Worm (Caenorhabditis elegans) whole organism, young adult: ENCODE data around the gene nhr-214.

ENCODE experiments used
- F49E8.2 ChIP-seq: sonication (generic microtip); optimal IDR thresholded peaks from 3 replicates; lab custom pipeline; 2017; ENCODE audit warnings: missing genetic modification characterization, mild to moderate bottlenecking, missing compliant biosample characterization, antibody characterized with exemption, moderate library complexity; ENCODE audit not compliant: insufficient read depth
- Y56A3A.18 ChIP-seq: fragments of 200-800 bp; sonication (Bioruptor generic); IDR thresholded peaks from 2 replicates; pipeline ENCODE4 v1.3.6; 2022; ENCODE audit warnings: missing genetic modification reagents, missing genetic modification characterization, missing compliant biosample characterization
- Y67H2A.10 ChIP-seq: fragments of 200-800 bp; sonication (Bioruptor generic); conservative IDR thresholded peaks from 2 replicates; pipeline ENCODE4 v1.3.6; 2022; ENCODE audit warnings: missing genetic modification reagents, missing genetic modification characterization, missing compliant biosample characterization
- ama-1 ChIP-seq, 3 experiments: fragments of 150-350 bp in 1 of 3; sonication (generic microtip) in 2 of 3; optimal IDR thresholded peaks; 2 replicates each; lab custom pipeline; 2014 to 2018; ENCODE audit warnings: missing biosample characterization in 2 of 3, missing genetic modification characterization in 2 of 3, missing genetic modification reagents in 2 of 3
- bed-2 ChIP-seq: fragments of 200-800 bp; sonication (Bioruptor generic); IDR thresholded peaks from 2 replicates; pipeline ENCODE4 v1.3.6; 2022; ENCODE audit warnings: missing genetic modification reagents, missing genetic modification characterization, missing compliant biosample characterization
- ceh-91 ChIP-seq: fragments of 200-800 bp; sonication (Bioruptor generic); IDR thresholded peaks from 2 replicates; pipeline ENCODE4 v1.3.6; 2022; ENCODE audit warnings: missing genetic modification reagents, missing genetic modification characterization, missing compliant biosample characterization
- lir-1 ChIP-seq: fragments of 200-800 bp; sonication (Bioruptor generic); conservative IDR thresholded peaks from 2 replicates; pipeline ENCODE4 v1.3.6; 2022; ENCODE audit warnings: missing genetic modification reagents, missing genetic modification characterization, missing compliant biosample characterization
- madf-8 ChIP-seq: fragments of 200-800 bp; sonication (Bioruptor generic); conservative IDR thresholded peaks from 2 replicates; pipeline ENCODE4 v1.3.6; 2022; ENCODE audit warnings: missing genetic modification reagents, missing genetic modification characterization, missing compliant biosample characterization
- nhr-179 ChIP-seq: sonication (generic microtip); optimal IDR thresholded peaks from 2 replicates; lab custom pipeline; 2016; ENCODE audit warnings: mild to moderate bottlenecking, missing genetic modification characterization, missing compliant biosample characterization
- nhr-90 ChIP-seq: sonication (generic microtip); optimal IDR thresholded peaks from 2 replicates; lab custom pipeline; 2016; ENCODE audit warnings: missing genotype, mild to moderate bottlenecking, missing genetic modification characterization, missing compliant biosample characterization
- pha-4 ChIP-seq: fragments of 150-350 bp; sonication (generic microtip); optimal IDR thresholded peaks from 2 replicates; lab custom pipeline; 2014; ENCODE audit warnings: missing biosample characterization, missing genetic modification reagents, missing genetic modification characterization
- unc-62 ChIP-seq: fragments of 150-350 bp; optimal IDR thresholded peaks from 2 replicates; lab custom pipeline; 2014; ENCODE audit warnings: missing biosample characterization, missing genetic modification reagents, missing genetic modification characterization
- zim-3 ChIP-seq: sonication (generic microtip); optimal IDR thresholded peaks from 2 replicates; lab custom pipeline; 2017; ENCODE audit warnings: mild to moderate bottlenecking, missing genetic modification characterization, moderate library complexity, missing compliant biosample characterization
- ztf-22 ChIP-seq: fragments of 200-800 bp; sonication (Bioruptor generic); optimal IDR thresholded peaks from 2 replicates; lab custom pipeline; 2018; ENCODE audit warnings: mild to moderate bottlenecking, missing genetic modification characterization, moderate library complexity, missing compliant biosample characterization

DNA sequence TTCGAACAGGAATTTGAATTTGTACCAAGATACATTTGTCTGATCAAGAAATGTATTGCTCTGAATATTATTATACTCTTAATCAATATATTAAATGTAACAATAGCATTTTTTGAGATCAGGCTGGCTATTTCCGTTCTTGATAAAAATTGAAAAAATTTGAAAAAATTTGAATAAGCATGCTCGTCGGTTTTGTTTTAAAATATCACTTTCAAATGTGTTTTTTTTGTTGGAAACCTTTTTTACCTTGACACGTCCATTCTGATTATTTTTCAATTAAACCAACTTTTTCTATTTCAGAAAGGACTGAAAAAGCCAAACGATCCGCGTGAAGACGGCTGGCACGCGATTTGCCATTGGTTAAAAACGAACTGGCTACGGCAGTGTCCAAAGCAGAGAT is 23.3 kb downstream of the nhr-214 start, which contains the start of gene adt-1:
- TF ChIP-seq bed-2 (GFP tag; lab: Robert Waterston, UW) (no peak), Y67H2A.10 (GFP tag; lab: Robert Waterston, UW) (no peak), nhr-90 (tag; lab: Kevin White, UChicago) (no peak), lir-1 (GFP tag; lab: Robert Waterston, UW) (no peak), Y56A3A.18 (GFP tag; lab: Robert Waterston, UW) (no peak), unc-62 (GFP tag; lab: Kevin White, UChicago) (no peak), madf-8 (no peak), pha-4 (no peak), ceh-91 (GFP tag; lab: Robert Waterston, UW) (no peak), zim-3 (tag; lab: Kevin White, UChicago) (no peak), F49E8.2 (no peak), nhr-179 (no peak), ztf-22 (no peak), ama-1 (optimal IDR thresholded peaks at IDR 0.05; lab: Kevin White, UChicago) (no peak), ama-1 (GFP tag; optimal IDR thresholded peaks at IDR 0.05; lab: Kevin White, UChicago) (no peak)
